Worm (Caenorhabditis elegans): Measurements from ENCODE around the gene tir-1.

Gene tir-1

ce11 chrIII:3901542-3901941 lies at the start of gene tir-1:
tir-1 (minus strand) TSS chrIII:3901642.
- TF ChIP-seq ets-7 (tag; optimal IDR thresholded peaks at IDR 0.05): no peak
- no peak for TF ChIP-seq ama-1 (optimal IDR thresholded peaks at IDR 0.05)
- no peak for TF ChIP-seq B0310.2 (tag; optimal IDR thresholded peaks at IDR 0.05)
- TF ChIP-seq F13C5.2 (tag; optimal IDR thresholded peaks at IDR 0.05): no peak
- no peak for TF ChIP-seq ceh-13 (GFP tag; optimal IDR thresholded peaks at IDR 0.05)
- TF ChIP-seq ceh-36 (tag; optimal IDR thresholded peaks at IDR 0.05): no peak
- TF ChIP-seq aly-1 (tag; optimal IDR thresholded peaks at IDR 0.05): no peak
- no peak for TF ChIP-seq scrt-1 (GFP tag; IDR thresholded peaks at IDR 0.05)
- no peak for TF ChIP-seq hmg-4 (GFP tag; optimal IDR thresholded peaks at IDR 0.05)
- TF ChIP-seq sea-1 (GFP tag; conservative IDR thresholded peaks at IDR 0.05): no peak
- TF ChIP-seq tbx-11 (GFP tag; IDR thresholded peaks at IDR 0.05): no peak

ce11 chrIII:3935808-3936207 lies 34.4 kb upstream of the tir-1 start, which contains the start of gene npl-10:
npl-10 (minus strand) TSS chrIII:3935908.
- TF ChIP-seq hmbx-1 (tag; optimal IDR thresholded peaks at IDR 0.05): no peak
- no peak for TF ChIP-seq tra-4 (tag; optimal IDR thresholded peaks at IDR 0.05)
- TF ChIP-seq ceh-13 (GFP tag; optimal IDR thresholded peaks at IDR 0.05): no peak
- TF ChIP-seq pes-1 (GFP tag; IDR thresholded peaks at IDR 0.05): no peak

ce11 chrIII:3931423-3931822 lies 30.0 kb upstream of the tir-1 start, which contains the start of gene F37A8.2:
F37A8.2 (minus strand) TSS chrIII:3931523.
- TF ChIP-seq scrt-1 (GFP tag; IDR thresholded peaks at IDR 0.05) (no peak), tbx-37 (GFP tag; conservative IDR thresholded peaks at IDR 0.05) (no peak), ama-1 (optimal IDR thresholded peaks at IDR 0.05) (no peak), sea-1 (GFP tag; conservative IDR thresholded peaks at IDR 0.05) (no peak), tra-4 (tag; optimal IDR thresholded peaks at IDR 0.05) (no peak), hmg-4 (GFP tag; optimal IDR thresholded peaks at IDR 0.05) (no peak), ets-7 (tag; optimal IDR thresholded peaks at IDR 0.05) (no peak), pes-1 (GFP tag; IDR thresholded peaks at IDR 0.05) (no peak), F13C5.2 (tag; optimal IDR thresholded peaks at IDR 0.05) (no peak), flt-1 (GFP tag; IDR thresholded peaks at IDR 0.05) (no peak), ceh-13 (GFP tag; optimal IDR thresholded peaks at IDR 0.05) (no peak), hmbx-1 (tag; optimal IDR thresholded peaks at IDR 0.05) (no peak), B0310.2 (tag; optimal IDR thresholded peaks at IDR 0.05) (no peak), hnd-1 (tag; optimal IDR thresholded peaks at IDR 0.05) (no peak), ceh-36 (tag; optimal IDR thresholded peaks at IDR 0.05) (no peak), aly-1 (tag; optimal IDR thresholded peaks at IDR 0.05) (no peak)

- TF ChIP-seq flt-1 (GFP tag; IDR thresholded peaks at IDR 0.05): no peak
- TF ChIP-seq aly-1 (tag; optimal IDR thresholded peaks at IDR 0.05): no peak
- TF ChIP-seq ama-1 (optimal IDR thresholded peaks at IDR 0.05): no peak
- TF ChIP-seq tbx-11 (GFP tag; IDR thresholded peaks at IDR 0.05): no peak
- no peak for TF ChIP-seq F13C5.2 (tag; optimal IDR thresholded peaks at IDR 0.05)
- TF ChIP-seq B0310.2 (tag; optimal IDR thresholded peaks at IDR 0.05): no peak
- TF ChIP-seq ceh-13 (GFP tag; optimal IDR thresholded peaks at IDR 0.05): no peak
- no peak for TF ChIP-seq scrt-1 (GFP tag; IDR thresholded peaks at IDR 0.05)
- no peak for TF ChIP-seq tbx-37 (GFP tag; conservative IDR thresholded peaks at IDR 0.05)
- no peak for TF ChIP-seq pes-1 (GFP tag; IDR thresholded peaks at IDR 0.05)
- no peak for TF ChIP-seq sea-1 (GFP tag; conservative IDR thresholded peaks at IDR 0.05)
- TF ChIP-seq hmbx-1 (tag; optimal IDR thresholded peaks at IDR 0.05): no peak
- TF ChIP-seq hnd-1 (tag; optimal IDR thresholded peaks at IDR 0.05): no peak
- no peak for TF ChIP-seq hmg-4 (GFP tag; optimal IDR thresholded peaks at IDR 0.05)
- TF ChIP-seq ceh-36 (tag; optimal IDR thresholded peaks at IDR 0.05): no peak
- no peak for TF ChIP-seq tra-4 (tag; optimal IDR thresholded peaks at IDR 0.05)
- TF ChIP-seq ets-7 (tag; optimal IDR thresholded peaks at IDR 0.05): no peak
These were observed 26.7 kb upstream of the tir-1 start, which contains the start of gene F37A8.1 for ce11 chrIII:3928136-3928535. F37A8.1 (plus strand) TSS chrIII:3928436.

ce11 chrIII:3927450-3927849 lies 26.0 kb upstream of the tir-1 start:
- TF ChIP-seq F13C5.2 (tag; optimal IDR thresholded peaks at IDR 0.05) (no peak), tra-4 (tag; optimal IDR thresholded peaks at IDR 0.05) (no peak), tbx-37 (GFP tag; conservative IDR thresholded peaks at IDR 0.05) (no peak), sea-1 (GFP tag; conservative IDR thresholded peaks at IDR 0.05) (no peak), ceh-13 (GFP tag; optimal IDR thresholded peaks at IDR 0.05) (no peak)

ce11 chrIII:3926801-3927200 lies 25.4 kb upstream of the tir-1 start:
- no peak for TF ChIP-seq F13C5.2 (tag; optimal IDR thresholded peaks at IDR 0.05)
- TF ChIP-seq pes-1 (GFP tag; IDR thresholded peaks at IDR 0.05): no peak
- no peak for TF ChIP-seq aly-1 (tag; optimal IDR thresholded peaks at IDR 0.05)
- no peak for TF ChIP-seq hmg-4 (GFP tag; optimal IDR thresholded peaks at IDR 0.05)
- TF ChIP-seq hnd-1 (tag; optimal IDR thresholded peaks at IDR 0.05): no peak
- TF ChIP-seq flt-1 (GFP tag; IDR thresholded peaks at IDR 0.05): no peak
- no peak for TF ChIP-seq B0310.2 (tag; optimal IDR thresholded peaks at IDR 0.05)
- TF ChIP-seq sea-1 (GFP tag; conservative IDR thresholded peaks at IDR 0.05): no peak

ce11 chrIII:3926116-3926515 lies 24.7 kb upstream of the tir-1 start, which contains the start of gene ZK1058.9:
ZK1058.9 (minus strand) TSS chrIII:3926216.
- no peak for TF ChIP-seq hnd-1 (tag; optimal IDR thresholded peaks at IDR 0.05)
- TF ChIP-seq pes-1 (GFP tag; IDR thresholded peaks at IDR 0.05): no peak
- no peak for TF ChIP-seq ceh-13 (GFP tag; optimal IDR thresholded peaks at IDR 0.05)
- no peak for TF ChIP-seq hmbx-1 (tag; optimal IDR thresholded peaks at IDR 0.05)
- no peak for TF ChIP-seq scrt-1 (GFP tag; IDR thresholded peaks at IDR 0.05)
- TF ChIP-seq B0310.2 (tag; optimal IDR thresholded peaks at IDR 0.05): no peak
- no peak for TF ChIP-seq sea-1 (GFP tag; conservative IDR thresholded peaks at IDR 0.05)
- no peak for TF ChIP-seq F13C5.2 (tag; optimal IDR thresholded peaks at IDR 0.05)
- TF ChIP-seq flt-1 (GFP tag; IDR thresholded peaks at IDR 0.05): no peak
- no peak for TF ChIP-seq hmg-4 (GFP tag; optimal IDR thresholded peaks at IDR 0.05)
- no peak for TF ChIP-seq ets-7 (tag; optimal IDR thresholded peaks at IDR 0.05)
- TF ChIP-seq aly-1 (tag; optimal IDR thresholded peaks at IDR 0.05): no peak
- no peak for TF ChIP-seq ama-1 (optimal IDR thresholded peaks at IDR 0.05)
- no peak for TF ChIP-seq tbx-11 (GFP tag; IDR thresholded peaks at IDR 0.05)
- no peak for TF ChIP-seq tbx-37 (GFP tag; conservative IDR thresholded peaks at IDR 0.05)

All from whole organism, early embryonic.